Fruit fly (Drosophila melanogaster) whole organism, prepupa: ENCODE results near the gene Cyp4ac2.

ENCODE experiments used
- Blimp-1 ChIP-seq: fragments of 200-800 bp; sonication (Bioruptor generic); optimal IDR thresholded peaks from 3 replicates; lab custom pipeline; 2017; ENCODE audit warnings: missing biosample characterization, missing genetic modification characterization, mild to moderate bottlenecking, moderate library complexity, missing genetic modification reagents
- CG10631 ChIP-seq: fragments of 200-800 bp; sonication (Bioruptor generic); optimal IDR thresholded peaks from 2 replicates; lab custom pipeline; 2016; ENCODE audit warnings: missing biosample characterization, missing genetic modification characterization
- CG10669 ChIP-seq: fragments of 200-800 bp; sonication (Bioruptor generic); optimal IDR thresholded peaks from 3 replicates; lab custom pipeline; 2018; ENCODE audit warnings: missing biosample characterization, mild to moderate bottlenecking, missing genetic modification characterization, moderate library complexity
- CG15336 ChIP-seq: fragments of 200-800 bp; sonication (Bioruptor generic); IDR thresholded peaks from 2 replicates; pipeline ENCODE4 v1.3.6; 2022; ENCODE audit warnings: missing biosample characterization, missing genetic modification characterization
- CG1621 ChIP-seq: fragments of 200-800 bp; sonication (Bioruptor generic); optimal IDR thresholded peaks from 3 replicates; lab custom pipeline; 2018; ENCODE audit warnings: missing biosample characterization, mild to moderate bottlenecking, missing genetic modification characterization
- CG16779 ChIP-seq: fragments of 200-800 bp; sonication (Bioruptor generic); optimal IDR thresholded peaks from 3 replicates; lab custom pipeline; 2017; ENCODE audit warnings: missing biosample characterization, mild to moderate bottlenecking, missing genetic modification characterization
- CG32006 ChIP-seq: fragments of 200-800 bp; sonication (Bioruptor generic); optimal IDR thresholded peaks from 3 replicates; lab custom pipeline; 2017; ENCODE audit warnings: missing biosample characterization, mild to moderate bottlenecking, missing genetic modification characterization
- CG34406 ChIP-seq: fragments of 200-800 bp; sonication (Bioruptor generic); optimal IDR thresholded peaks from 3 replicates; lab custom pipeline; 2016; ENCODE audit warnings: missing biosample characterization, missing genetic modification characterization
- CG3919 ChIP-seq: fragments of 200-800 bp; sonication (Bioruptor generic); optimal IDR thresholded peaks from 3 replicates; lab custom pipeline; 2016; ENCODE audit warnings: missing biosample characterization, missing genetic modification characterization
- CG6163 ChIP-seq: fragments of 200-800 bp; sonication (Bioruptor generic); IDR thresholded peaks from 3 replicates; pipeline ENCODE4 v1.3.6; 2022; ENCODE audit warnings: missing biosample characterization, missing genetic modification characterization
- CG6276 ChIP-seq: fragments of 200-800 bp; sonication (Bioruptor generic); optimal IDR thresholded peaks from 2 replicates; lab custom pipeline; 2017; ENCODE audit warnings: missing biosample characterization, mild to moderate bottlenecking, missing genetic modification characterization
- CG8119 ChIP-seq: fragments of 200-800 bp; sonication (Bioruptor generic); IDR thresholded peaks from 3 replicates; pipeline ENCODE4 v1.3.6; 2022; ENCODE audit warnings: missing biosample characterization, missing genetic modification characterization
- CG8319 ChIP-seq: fragments of 200-800 bp; sonication (Bioruptor generic); optimal IDR thresholded peaks from 3 replicates; lab custom pipeline; 2016; ENCODE audit warnings: missing biosample characterization, missing genetic modification characterization
- Gug ChIP-seq: fragments of 200-800 bp; sonication (Bioruptor generic); IDR thresholded peaks from 2 replicates; pipeline ENCODE4 v1.3.6; 2022; ENCODE audit warnings: missing biosample characterization, missing genetic modification characterization
- Hr4 ChIP-seq: fragments of 200-800 bp; sonication (Bioruptor generic); optimal IDR thresholded peaks from 3 replicates; lab custom pipeline; 2016; ENCODE audit warnings: missing biosample characterization, missing genetic modification characterization
- Met ChIP-seq: fragments of 200-800 bp; sonication (Bioruptor generic); optimal IDR thresholded peaks from 3 replicates; lab custom pipeline; 2016; ENCODE audit warnings: missing biosample characterization, missing genetic modification characterization
- OdsH ChIP-seq: fragments of 200-800 bp; sonication (Bioruptor generic); optimal IDR thresholded peaks from 3 replicates; lab custom pipeline; 2016; ENCODE audit warnings: missing biosample characterization, missing genetic modification characterization
- Smox ChIP-seq: fragments of 200-800 bp; sonication (Bioruptor generic); optimal IDR thresholded peaks from 3 replicates; lab custom pipeline; 2016; ENCODE audit warnings: missing biosample characterization, missing genetic modification characterization
- Sox14 ChIP-seq: fragments of 200-800 bp; sonication (Bioruptor generic); optimal IDR thresholded peaks from 3 replicates; lab custom pipeline; 2016; ENCODE audit warnings: missing biosample characterization, missing genetic modification characterization
- Sox15 ChIP-seq: fragments of 200-800 bp; sonication (Bioruptor generic); optimal IDR thresholded peaks from 3 replicates; lab custom pipeline; 2016; ENCODE audit warnings: missing biosample characterization, missing genetic modification characterization
- achi ChIP-seq: fragments of 200-800 bp; sonication (Bioruptor generic); optimal IDR thresholded peaks from 3 replicates; lab custom pipeline; 2016; ENCODE audit warnings: missing biosample characterization, missing genetic modification characterization
- dac ChIP-seq: fragments of 200-800 bp; sonication (Bioruptor generic); optimal IDR thresholded peaks from 2 replicates; lab custom pipeline; 2017; ENCODE audit warnings: missing biosample characterization, mild to moderate bottlenecking, missing genetic modification characterization
- eg ChIP-seq: fragments of 200-800 bp; sonication (Bioruptor generic); IDR thresholded peaks from 3 replicates; pipeline ENCODE4 v1.3.6; 2022; ENCODE audit warnings: missing biosample characterization, missing genetic modification characterization
- esn ChIP-seq: fragments of 200-800 bp; sonication (Bioruptor generic); optimal IDR thresholded peaks from 2 replicates; lab custom pipeline; 2016; ENCODE audit warnings: missing biosample characterization, mild to moderate bottlenecking, missing genetic modification characterization, moderate library complexity
- fd85E ChIP-seq: fragments of 200-800 bp; sonication (Bioruptor generic); optimal IDR thresholded peaks from 3 replicates; lab custom pipeline; 2016; ENCODE audit warnings: missing biosample characterization, missing genetic modification characterization
- fkh ChIP-seq: fragments of 200-800 bp; sonication (Bioruptor generic); optimal IDR thresholded peaks from 3 replicates; lab custom pipeline; 2017; ENCODE audit warnings: missing biosample characterization, mild to moderate bottlenecking, missing genetic modification characterization, moderate library complexity
- lz ChIP-seq: fragments of 200-800 bp; sonication (Bioruptor generic); optimal IDR thresholded peaks from 3 replicates; lab custom pipeline; 2016; ENCODE audit warnings: missing biosample characterization, missing genetic modification characterization
- net ChIP-seq: fragments of 200-800 bp; sonication (Bioruptor generic); optimal IDR thresholded peaks from 3 replicates; lab custom pipeline; 2016; ENCODE audit warnings: missing biosample characterization, missing genetic modification characterization
- pdm3 ChIP-seq: fragments of 200-800 bp; sonication (Bioruptor generic); optimal IDR thresholded peaks from 3 replicates; lab custom pipeline; 2016; ENCODE audit warnings: missing biosample characterization, missing genetic modification characterization
- ss ChIP-seq, 2 experiments: fragments of 200-800 bp; sonication (Bioruptor generic); optimal IDR thresholded peaks; 2 replicates in 1 of 2; 3 replicates in 1 of 2; lab custom pipeline; 2017 to 2018; ENCODE audit warnings: mild to moderate bottlenecking in 2 of 2, missing biosample characterization in 2 of 2, missing genetic modification characterization in 2 of 2, moderate library complexity in 1 of 2
- vri ChIP-seq: fragments of 200-800 bp; sonication (Bioruptor generic); optimal IDR thresholded peaks from 3 replicates; lab custom pipeline; 2016; ENCODE audit warnings: missing biosample characterization, mild to moderate bottlenecking, missing genetic modification characterization

Gene Cyp4ac2

dm6 chr2L:5225547-5226213 lies 40.5 kb upstream of the Cyp4ac2 start (continued):
- TF ChIP-seq achi (GFP tag; lab: Kevin White, UChicago) (peak; percentile 27), CG34406 (GFP tag; lab: Kevin White, UChicago) (no peak), Gug (GFP tag; lab: Robert Waterston, UW) (peak; percentile 57), CG8319 (GFP tag; lab: Kevin White, UChicago) (no peak), net (GFP tag; lab: Kevin White, UChicago) (peak; percentile 26), fd85E (no peak), pdm3 (GFP tag; lab: Kevin White, UChicago) (peak; percentile 49), vri (GFP tag; lab: Kevin White, UChicago) (peak; percentile 12), OdsH (GFP tag; lab: Kevin White, UChicago) (peak; percentile 55), Hr4 (GFP tag; lab: Kevin White, UChicago) (peak; percentile 75), CG10669 (GFP tag; lab: Kevin White, UChicago) (no peak), Blimp-1 (no peak), CG3919 (GFP tag; lab: Kevin White, UChicago) (peak; percentile 34)

- TF ChIP-seq dac (GFP tag; lab: Kevin White, UChicago) (no peak), CG3919 (GFP tag; lab: Kevin White, UChicago) (no peak), Smox (GFP tag; lab: Kevin White, UChicago) (no peak), Blimp-1 (no peak), esn (GFP tag; lab: Kevin White, UChicago) (no peak), net (GFP tag; lab: Kevin White, UChicago) (no peak), ss (GFP tag; optimal IDR thresholded peaks at IDR 0.05; lab: Kevin White, UChicago) (no peak), Met (GFP tag; lab: Kevin White, UChicago) (no peak)
Observed at dm6 chr2L:5226891-5227554, 39.2 kb upstream of the Cyp4ac2 start.

dm6 chr2L:5228581-5229077 lies 37.6 kb upstream of the Cyp4ac2 start:
- TF ChIP-seq CG1621 (no peak), CG8119 (peak; percentile 26; the same call in 1 of the 3 replicates), fkh (GFP tag; lab: Kevin White, UChicago) (peak; percentile 71), eg (GFP tag; lab: Robert Waterston, UW) (peak; percentile 51; the same call in 1 of the 3 replicates), CG15336 (GFP tag; lab: Robert Waterston, UW) (0 out of 2 replicates have a peak, but pooled peaks have one; percentile 46)

dm6 chr2L:5229239-5229638 lies 37.0 kb upstream of the Cyp4ac2 start:
- no peak for TF ChIP-seq Hr4 (GFP tag; lab: Kevin White, UChicago)
- TF ChIP-seq CG6163 (GFP tag; lab: Robert Waterston, UW) = no peak
- no peak for TF ChIP-seq CG10669 (GFP tag; lab: Kevin White, UChicago)
- no peak for TF ChIP-seq lz (GFP tag; lab: Kevin White, UChicago)
- TF ChIP-seq Sox14 (GFP tag; lab: Kevin White, UChicago) = no peak
- TF ChIP-seq OdsH (GFP tag; lab: Kevin White, UChicago) = no peak
- TF ChIP-seq esn (GFP tag; lab: Kevin White, UChicago) = no peak
- TF ChIP-seq CG16779 = no peak
- TF ChIP-seq fd85E = no peak
- TF ChIP-seq CG32006 (GFP tag; lab: Kevin White, UChicago) = no peak
- TF ChIP-seq CG10631 (GFP tag; lab: Kevin White, UChicago) = no peak
- no peak for TF ChIP-seq CG6276 (GFP tag; lab: Kevin White, UChicago)
- no peak for TF ChIP-seq CG15336 (GFP tag; lab: Robert Waterston, UW)
- TF ChIP-seq Sox15 (GFP tag; lab: Kevin White, UChicago) = no peak
- no peak for TF ChIP-seq Smox (GFP tag; lab: Kevin White, UChicago)
